Fruit fly (Drosophila melanogaster): ENCODE data around the gene Zcchc7.

The Zcchc7 gene

dm6 chr3L:16801499-16802452, 43.4 kb upstream of the Zcchc7 start (continued):
- TF ChIP-seq wek (GFP tag; optimal IDR thresholded peaks at IDR 0.05) (no peak), ssp (GFP tag; IDR thresholded peaks at IDR 0.05) (peak; percentile 30; the same call in 1 of the 2 replicates), oc (tag; optimal IDR thresholded peaks at IDR 0.05) (no peak), her (GFP tag; optimal IDR thresholded peaks at IDR 0.05) (no peak), CG7786 (GFP tag; optimal IDR thresholded peaks at IDR 0.05) (peak; percentile 2), vvl (GFP tag; IDR thresholded peaks at IDR 0.05) (peak; percentile 69; the same call in 1 of the 2 replicates), fd96Cb (tag; optimal IDR thresholded peaks at IDR 0.05) (peak; percentile 64), CG30020 (tag; optimal IDR thresholded peaks at IDR 0.05) (no peak), esg (GFP tag; conservative IDR thresholded peaks at IDR 0.05) (no peak), CG17361 (GFP tag; IDR thresholded peaks at IDR 0.05) (peak; percentile 80), CG7839 (tag; optimal IDR thresholded peaks at IDR 0.05) (peak; percentile 65), otp (GFP tag; IDR thresholded peaks at IDR 0.05) (no peak), ewg (GFP tag; optimal IDR thresholded peaks at IDR 0.05) (peak; percentile 15), Dp (GFP tag; optimal IDR thresholded peaks at IDR 0.05) (no peak), CG10209 (GFP tag; optimal IDR thresholded peaks at IDR 0.05) (peak; percentile 61), tll (GFP tag; optimal IDR thresholded peaks at IDR 0.05) (no peak), NfI (GFP tag; optimal IDR thresholded peaks at IDR 0.05) (peak; percentile 11), lab (GFP tag; optimal IDR thresholded peaks at IDR 0.05) (peak; percentile 43), CG6254 (GFP tag; optimal IDR thresholded peaks at IDR 0.05) (peak; percentile 0), CG1024 (GFP tag; IDR thresholded peaks at IDR 0.05) (no peak), CG11456 (GFP tag; IDR thresholded peaks at IDR 0.05) (no peak), Sox100B (GFP tag; optimal IDR thresholded peaks at IDR 0.05) (peak; percentile 49), HHEX (GFP tag; optimal IDR thresholded peaks at IDR 0.05) (peak; percentile 45), CG9817 (tag; optimal IDR thresholded peaks at IDR 0.05) (no peak), sd (tag; optimal IDR thresholded peaks at IDR 0.05) (peak; percentile 83), CG8359 (GFP tag; optimal IDR thresholded peaks at IDR 0.05; ENCODE audit: borderline replicate concordance) (peak; percentile 23), zen (tag; optimal IDR thresholded peaks at IDR 0.05) (peak; percentile 54), CG12299 (tag; optimal IDR thresholded peaks at IDR 0.05) (no peak), CG7556 (GFP tag; optimal IDR thresholded peaks at IDR 0.05) (peak; percentile 61), CG15696 (tag; optimal IDR thresholded peaks at IDR 0.05) (peak; percentile 20), E2f2 (GFP tag; IDR thresholded peaks at IDR 0.05) (no peak), CG8290 (GFP tag; optimal IDR thresholded peaks at IDR 0.05) (no peak), CG8290 (tag; optimal IDR thresholded peaks at IDR 0.05) (peak in 1 of 2 experiments; percentile 27), Antp (GFP tag; optimal IDR thresholded peaks at IDR 0.05) (no peak), eve (GFP tag; optimal IDR thresholded peaks at IDR 0.05) (peak in 1 of 2 experiments; percentile 12), CG14710 (tag; optimal IDR thresholded peaks at IDR 0.05) (peak; percentile 67), E2f1 (GFP tag; IDR thresholded peaks at IDR 0.05) (peak; percentile 57), grau (tag; optimal IDR thresholded peaks at IDR 0.05) (peak; percentile 58), CG34422 (GFP tag; IDR thresholded peaks at IDR 0.05) (no peak), NK7.1 (GFP tag; optimal IDR thresholded peaks at IDR 0.05) (no peak), Deaf1 (tag; optimal IDR thresholded peaks at IDR 0.05) (peak; percentile 73), CG33213 (GFP tag; optimal IDR thresholded peaks at IDR 0.05) (no peak), Lpt (GFP tag; optimal IDR thresholded peaks at IDR 0.05) (no peak), dan (GFP tag; IDR thresholded peaks at IDR 0.05) (no peak), sima (GFP tag; optimal IDR thresholded peaks at IDR 0.05) (no peak), CG11085 (GFP tag; IDR thresholded peaks at IDR 0.05) (no peak), Elba2 (GFP tag; optimal IDR thresholded peaks at IDR 0.05) (no peak), bcd (GFP tag; optimal IDR thresholded peaks at IDR 0.05) (peak; percentile 64)

Measured in whole organism, embryonic.